Fruit fly (Drosophila melanogaster): ENCODE results near the gene Tsp86D.

The Tsp86D gene

dm6 chr3R:10875515-10876434 lies 7.3 kb downstream of the Tsp86D start, which contains the start of gene Sodh2 (continued):
- TF ChIP-seq Drgx (GFP tag; IDR thresholded peaks at IDR 0.05): peak; percentile 91
- TF ChIP-seq ash1 (GFP tag; optimal IDR thresholded peaks at IDR 0.05): peak; percentile 70
- peak; percentile 67 for TF ChIP-seq Antp (GFP tag; optimal IDR thresholded peaks at IDR 0.05)
- TF ChIP-seq dm (GFP tag; optimal IDR thresholded peaks at IDR 0.05): no peak
- peak; percentile 77 for TF ChIP-seq Mrtf (GFP tag; IDR thresholded peaks at IDR 0.05)
- TF ChIP-seq CG15011 (GFP tag; optimal IDR thresholded peaks at IDR 0.05): peak; percentile 39
- peak; percentile 34; the same call in 1 of the 2 replicates for TF ChIP-seq ham (GFP tag; IDR thresholded peaks at IDR 0.05)
- TF ChIP-seq CG18476 (GFP tag; optimal IDR thresholded peaks at IDR 0.05): peak; percentile 30
- TF ChIP-seq CG6272 (GFP tag; IDR thresholded peaks at IDR 0.05): peak; percentile 52
- TF ChIP-seq so (GFP tag; IDR thresholded peaks at IDR 0.05): peak; percentile 23; the same call in 1 of the 3 replicates
- TF ChIP-seq Dbx (GFP tag; IDR thresholded peaks at IDR 0.05): peak; percentile 66; the same call in 2 of the 3 replicates
- TF ChIP-seq ara (GFP tag; IDR thresholded peaks at IDR 0.05): peak; percentile 66
- 0 out of 2 replicates have a peak, but pooled peaks have one; percentile 44 for TF ChIP-seq E2f2 (GFP tag; IDR thresholded peaks at IDR 0.05)
- TF ChIP-seq dmrt99B (tag; optimal IDR thresholded peaks at IDR 0.05): peak; percentile 79
- TF ChIP-seq CG2712 (tag; optimal IDR thresholded peaks at IDR 0.05): peak; percentile 85
- no peak for TF ChIP-seq C15 (GFP tag; IDR thresholded peaks at IDR 0.05)
- peak; percentile 89 for TF ChIP-seq Meics (GFP tag; optimal IDR thresholded peaks at IDR 0.05)
- no peak for TF ChIP-seq bbx (GFP tag; IDR thresholded peaks at IDR 0.05; ENCODE audit: partially characterized antibody)
- peak; percentile 67 for TF ChIP-seq maf-S (GFP tag; optimal IDR thresholded peaks at IDR 0.05)
- peak; percentile 85 for TF ChIP-seq CG15514 (GFP tag; optimal IDR thresholded peaks at IDR 0.05)
- peak; percentile 90 for TF ChIP-seq scrt (GFP tag; optimal IDR thresholded peaks at IDR 0.05)
- TF ChIP-seq CG5245 (GFP tag; optimal IDR thresholded peaks at IDR 0.05): peak; percentile 25
- no peak for TF ChIP-seq CG43689 (GFP tag; IDR thresholded peaks at IDR 0.05)
- no peak for TF ChIP-seq CG12744 (GFP tag; optimal IDR thresholded peaks at IDR 0.05)
- TF ChIP-seq CG8281 (tag; optimal IDR thresholded peaks at IDR 0.05): peak; percentile 27
- TF ChIP-seq D (optimal IDR thresholded peaks at IDR 0.05): no peak
- peak; percentile 69 for TF ChIP-seq D (GFP tag; optimal IDR thresholded peaks at IDR 0.05)

- TF ChIP-seq ci (GFP tag; IDR thresholded peaks at IDR 0.05) (no peak), grn (GFP tag; optimal IDR thresholded peaks at IDR 0.05) (peak; percentile 19), sug (tag; optimal IDR thresholded peaks at IDR 0.05) (peak; percentile 90), CG34376 (GFP tag; optimal IDR thresholded peaks at IDR 0.05) (peak; percentile 68), Hr78 (GFP tag; optimal IDR thresholded peaks at IDR 0.05) (peak in 1 of 2 experiments; percentile 27), cwo (GFP tag; optimal IDR thresholded peaks at IDR 0.05) (peak; percentile 27), fd102C (GFP tag; optimal IDR thresholded peaks at IDR 0.05) (no peak), CG14014 (GFP tag; IDR thresholded peaks at IDR 0.05) (no peak), exex (tag; optimal IDR thresholded peaks at IDR 0.05) (no peak), CG10543 (GFP tag; optimal IDR thresholded peaks at IDR 0.05) (peak; percentile 0), pum (GFP tag; optimal IDR thresholded peaks at IDR 0.05) (no peak), Rfx (GFP tag; IDR thresholded peaks at IDR 0.05) (no peak), sens (GFP tag) (peak; percentile 47)
Observed at dm6 chr3R:10877808-10878207, 9.3 kb downstream of the Tsp86D start.

Measured in whole organism, embryonic.